Fruit fly (Drosophila melanogaster) whole organism, embryonic: Measurements from ENCODE around the gene Sf3b6.

Experiments used
- CG10543 ChIP-seq: fragments of 200-800 bp; sonication (Bioruptor generic); optimal IDR thresholded peaks from 3 replicates; lab custom pipeline; 2017; ENCODE audit warnings: missing biosample characterization, mild to moderate bottlenecking, missing genetic modification characterization, moderate library complexity
- CG1233 ChIP-seq: fragments of 200-800 bp; sonication (Bioruptor generic); optimal IDR thresholded peaks from 4 replicates; lab custom pipeline; 2018; ENCODE audit warnings: missing biosample characterization, mild to moderate bottlenecking, missing genetic modification characterization
- CG14050 ChIP-seq: fragments of 200-800 bp; sonication (Bioruptor generic); IDR thresholded peaks from 3 replicates; pipeline ENCODE4 v1.3.6; 2022; ENCODE audit warnings: missing biosample characterization, missing genetic modification characterization
- CG15514 ChIP-seq: fragments of 200-800 bp; sonication (Bioruptor generic); optimal IDR thresholded peaks from 3 replicates; lab custom pipeline; 2017; ENCODE audit warnings: missing biosample characterization, missing genetic modification characterization, mild to moderate bottlenecking, moderate library complexity, missing genetic modification reagents
- CG15601 ChIP-seq: fragments of 200-800 bp; sonication (Bioruptor generic); optimal IDR thresholded peaks from 3 replicates; lab custom pipeline; 2019; ENCODE audit warnings: missing biosample characterization, mild to moderate bottlenecking, missing genetic modification characterization, moderate library complexity
- CG16863 ChIP-seq: fragments of 200-800 bp; sonication (Bioruptor generic); optimal IDR thresholded peaks from 3 replicates; lab custom pipeline; 2016; ENCODE audit warnings: missing biosample characterization, missing genetic modification characterization
- CG17359 ChIP-seq: fragments of 200-800 bp; sonication (Bioruptor generic); optimal IDR thresholded peaks from 3 replicates; lab custom pipeline; 2018; ENCODE audit warnings: missing biosample characterization, mild to moderate bottlenecking, missing genetic modification characterization, moderate library complexity
- CG2116 ChIP-seq: fragments of 200-800 bp; sonication (Bioruptor generic); optimal IDR thresholded peaks from 3 replicates; lab custom pipeline; 2018; ENCODE audit warnings: missing biosample characterization, mild to moderate bottlenecking, missing genetic modification characterization
- CG2202 ChIP-seq: fragments of 200-800 bp; sonication (Bioruptor generic); optimal IDR thresholded peaks from 2 replicates; lab custom pipeline; 2018; ENCODE audit warnings: missing biosample characterization, mild to moderate bottlenecking, missing genetic modification characterization
- CG2678 ChIP-seq: fragments of 200-800 bp; sonication (Bioruptor generic); optimal IDR thresholded peaks from 3 replicates; lab custom pipeline; 2019; ENCODE audit warnings: missing biosample characterization, mild to moderate bottlenecking, missing genetic modification characterization, moderate library complexity
- CG3847 ChIP-seq: fragments of 200-800 bp; sonication (Bioruptor generic); IDR thresholded peaks from 2 replicates; pipeline ENCODE4 v1.3.6; 2022; ENCODE audit warnings: missing biosample characterization, missing genetic modification characterization
- CG7987 ChIP-seq: fragments of 200-800 bp; sonication (Bioruptor generic); optimal IDR thresholded peaks from 2 replicates; lab custom pipeline; 2018; ENCODE audit warnings: missing biosample characterization, mild to moderate bottlenecking, missing genetic modification characterization, moderate library complexity
- CG8089 ChIP-seq: fragments of 200-800 bp; sonication (Bioruptor generic); optimal IDR thresholded peaks from 3 replicates; lab custom pipeline; 2016; ENCODE audit warnings: missing biosample characterization, missing genetic modification characterization
- CG8944 ChIP-seq: fragments of 200-800 bp; sonication (Bioruptor generic); optimal IDR thresholded peaks from 3 replicates; lab custom pipeline; 2016; ENCODE audit warnings: missing biosample characterization, missing genetic modification characterization
- CG9797 ChIP-seq: fragments of 200-800 bp; sonication (Bioruptor generic); optimal IDR thresholded peaks from 3 replicates; lab custom pipeline; 2018; ENCODE audit warnings: missing biosample characterization, mild to moderate bottlenecking, missing genetic modification characterization
- CG9817 ChIP-seq: fragments of 200-800 bp; sonication (Bioruptor generic); optimal IDR thresholded peaks from 2 replicates; lab custom pipeline; 2018; ENCODE audit warnings: missing biosample characterization, mild to moderate bottlenecking, missing genetic modification characterization, moderate library complexity
- CkIIα-i1 ChIP-seq: fragments of 200-800 bp; sonication (Bioruptor generic); IDR thresholded peaks from 2 replicates; pipeline ENCODE4 v1.3.6; 2022; ENCODE audit warnings: missing biosample characterization, missing genetic modification characterization
- Eip74EF ChIP-seq, 2 experiments: fragments of 200-800 bp in 1 of 2; fragments of >200 bp in 1 of 2; sonication (Bioruptor generic) in 1 of 2; optimal IDR thresholded peaks; 2 replicates each; lab custom pipeline; 2017 to 2019; ENCODE audit warnings: missing biosample characterization in 2 of 2, missing genetic modification characterization in 2 of 2, mild to moderate bottlenecking in 1 of 2, moderate library complexity in 1 of 2
- Elba2 ChIP-seq: fragments of 200-800 bp; sonication (Bioruptor generic); optimal IDR thresholded peaks from 3 replicates; lab custom pipeline; 2016; ENCODE audit warnings: missing biosample characterization, missing genetic modification characterization
- Ets65A ChIP-seq: fragments of 200-800 bp; sonication (Bioruptor generic); peaks from one replicate; lab custom pipeline; 2016; ENCODE audit warnings: missing biosample characterization, missing genetic modification characterization
- Kr ChIP-seq: fragments of 200-800 bp; sonication (Bioruptor generic); optimal IDR thresholded peaks from 2 replicates; lab custom pipeline; 2017; ENCODE audit warnings: missing biosample characterization, mild to moderate bottlenecking, missing genetic modification characterization
- Med ChIP-seq: fragments of 200-800 bp; sonication (Bioruptor generic); peaks from one replicate; lab custom pipeline; 2016; ENCODE audit warnings: missing biosample characterization, missing genetic modification characterization, mild to moderate bottlenecking, inconsistent platforms, moderate library complexity
- Optix ChIP-seq: fragments of 200-800 bp; sonication (Bioruptor generic); IDR thresholded peaks from 3 replicates; pipeline ENCODE4 v1.3.6; 2022; ENCODE audit warnings: missing biosample characterization, missing genetic modification characterization
- Sry-δ ChIP-seq: fragments of 200-800 bp; sonication (Bioruptor generic); optimal IDR thresholded peaks from 2 replicates; lab custom pipeline; 2016; ENCODE audit warnings: missing biosample characterization, missing genetic modification characterization
- Stat92E ChIP-seq, 3 experiments: fragments of >200 bp in 2 of 3; fragments of 200-800 bp in 1 of 3; sonication (Bioruptor generic) in 1 of 3; optimal IDR thresholded peaks; 2 replicates each; lab custom pipeline; 2017 to 2019; ENCODE audit warnings: missing biosample characterization in 3 of 3, missing genetic modification characterization in 3 of 3, mild to moderate bottlenecking in 1 of 3, moderate library complexity in 1 of 3
- Trl ChIP-seq, 3 experiments: fragments of >200 bp in 2 of 3; fragments of 200-800 bp in 1 of 3; sonication (Bioruptor generic) in 1 of 3; optimal IDR thresholded peaks; 2 replicates in 1 of 3; 3 replicates in 2 of 3; lab custom pipeline; 2016 to 2017; ENCODE audit warnings: missing biosample characterization in 1 of 3, missing genetic modification characterization in 1 of 3
- bcd ChIP-seq: fragments of 200-800 bp; sonication (Bioruptor generic); optimal IDR thresholded peaks from 2 replicates; lab custom pipeline; 2017; ENCODE audit warnings: missing biosample characterization, mild to moderate bottlenecking, missing genetic modification characterization
- bowl ChIP-seq: fragments of 200-800 bp; sonication (Bioruptor generic); IDR thresholded peaks from 2 replicates; pipeline ENCODE4 v1.3.6; 2022; ENCODE audit warnings: missing biosample characterization, missing genetic modification characterization
- fu2 ChIP-seq: fragments of 200-800 bp; sonication (Bioruptor generic); optimal IDR thresholded peaks from 2 replicates; lab custom pipeline; 2016; ENCODE audit warnings: missing biosample characterization, missing genetic modification characterization
- gce ChIP-seq: fragments of 200-800 bp; sonication (Bioruptor generic); IDR thresholded peaks from 3 replicates; pipeline ENCODE4 v1.3.6; 2022; ENCODE audit warnings: missing biosample characterization, missing genetic modification characterization
- ham ChIP-seq: fragments of 200-800 bp; sonication (Bioruptor generic); IDR thresholded peaks from 2 replicates; pipeline ENCODE4 v1.3.6; 2022; ENCODE audit warnings: missing biosample characterization, missing genetic modification characterization
- her ChIP-seq: fragments of 200-800 bp; sonication (Bioruptor generic); optimal IDR thresholded peaks from 2 replicates; lab custom pipeline; 2016; ENCODE audit warnings: missing biosample characterization, missing genetic modification characterization
- jigr1 ChIP-seq: fragments of 200-800 bp; sonication (Bioruptor generic); IDR thresholded peaks from 3 replicates; pipeline ENCODE4 v1.3.6; 2022; ENCODE audit warnings: missing biosample characterization, missing genetic modification characterization
- lbe ChIP-seq: fragments of 200-800 bp; sonication (Bioruptor generic); optimal IDR thresholded peaks from 2 replicates; lab custom pipeline; 2016; ENCODE audit warnings: missing biosample characterization, mild to moderate bottlenecking, missing genetic modification characterization
- nerfin-1 ChIP-seq: fragments of 200-800 bp; sonication (Bioruptor generic); optimal IDR thresholded peaks from 3 replicates; lab custom pipeline; 2019; ENCODE audit warnings: missing biosample characterization, mild to moderate bottlenecking, missing genetic modification characterization, moderate library complexity
- odd ChIP-seq: fragments of 200-800 bp; sonication (Bioruptor generic); optimal IDR thresholded peaks from 2 replicates; lab custom pipeline; 2017; ENCODE audit warnings: missing biosample characterization, mild to moderate bottlenecking, missing genetic modification characterization
- peb ChIP-seq: fragments of 200-800 bp; sonication (Bioruptor generic); IDR thresholded peaks from 2 replicates; pipeline ENCODE4 v1.3.6; 2022; ENCODE audit warnings: missing biosample characterization, missing genetic modification characterization
- pnt ChIP-seq: fragments of 200-800 bp; sonication (Bioruptor generic); optimal IDR thresholded peaks from 3 replicates; lab custom pipeline; 2016; ENCODE audit warnings: missing biosample characterization, missing genetic modification characterization
- prd ChIP-seq, 3 experiments: fragments of >200 bp in 2 of 3; fragments of 200-800 bp in 1 of 3; sonication (Bioruptor generic) in 1 of 3; optimal IDR thresholded peaks in 2 of 3; IDR thresholded peaks in 1 of 3; 2 replicates in 2 of 3; 3 replicates in 1 of 3; pipeline versions ENCODE4 v1.3.6 to Lab custom; 2017 to 2022; ENCODE audit warnings: missing biosample characterization in 1 of 3, missing genetic modification characterization in 1 of 3
- psq ChIP-seq: fragments of 200-800 bp; sonication (Bioruptor generic); optimal IDR thresholded peaks from 2 replicates; lab custom pipeline; 2017; ENCODE audit warnings: missing biosample characterization, missing genetic modification characterization
- rib ChIP-seq: fragments of 200-800 bp; sonication (Bioruptor generic); IDR thresholded peaks from 2 replicates; pipeline ENCODE4 v1.3.6; 2022; ENCODE audit warnings: missing biosample characterization, missing genetic modification characterization
- run ChIP-seq: fragments of 200-800 bp; sonication (Bioruptor generic); optimal IDR thresholded peaks from 3 replicates; lab custom pipeline; 2018; ENCODE audit warnings: missing biosample characterization, mild to moderate bottlenecking, missing genetic modification characterization
- sc ChIP-seq, 3 experiments: fragments of >200 bp in 2 of 3; fragments of 200-800 bp in 1 of 3; sonication (Bioruptor generic) in 1 of 3; optimal IDR thresholded peaks; 2 replicates in 2 of 3; 3 replicates in 1 of 3; lab custom pipeline; 2017; ENCODE audit warnings: mild to moderate bottlenecking in 1 of 3, missing biosample characterization in 1 of 3, missing genetic modification characterization in 1 of 3, missing genetic modification reagents in 1 of 3
- shn ChIP-seq: fragments of 200-800 bp; sonication (Bioruptor generic); optimal IDR thresholded peaks from 3 replicates; lab custom pipeline; 2016; ENCODE audit warnings: missing biosample characterization, missing genetic modification characterization
- unc-4 ChIP-seq: fragments of 200-800 bp; sonication (Bioruptor generic); IDR thresholded peaks from 2 replicates; pipeline ENCODE4 v1.3.6; 2022; ENCODE audit warnings: missing biosample characterization, missing genetic modification characterization; ENCODE audit not compliant: partially characterized antibody
- vvl ChIP-seq: fragments of 200-800 bp; sonication (Bioruptor generic); IDR thresholded peaks from 2 replicates; pipeline ENCODE4 v1.3.6; 2022; ENCODE audit warnings: missing biosample characterization, missing genetic modification characterization
- wor ChIP-seq: fragments of 200-800 bp; sonication (Bioruptor generic); IDR thresholded peaks from 2 replicates; pipeline ENCODE4 v1.3.6; 2022; ENCODE audit warnings: missing biosample characterization, missing genetic modification characterization

Gene Sf3b6

dm6 chr3L:6192822-6193555 lies at the start of gene Sf3b6, which contains the start of gene Tnpo (continued):
- TF ChIP-seq CG8089 (GFP tag; lab: Kevin White, UChicago) = peak; percentile 73
- TF ChIP-seq wor (GFP tag; lab: Robert Waterston, UW) = peak; percentile 79
- peak; percentile 65 for TF ChIP-seq unc-4 (GFP tag; lab: Robert Waterston, UW)
- TF ChIP-seq vvl (GFP tag; lab: Robert Waterston, UW) = peak; percentile 88
- peak in 1 of 3 experiments; percentile 32 for TF ChIP-seq Stat92E (GFP tag; optimal IDR thresholded peaks at IDR 0.05; lab: Kevin White, UChicago)
- TF ChIP-seq CG2678 = no peak
- peak; percentile 74 for TF ChIP-seq CG1233
- TF ChIP-seq bcd (GFP tag; lab: Kevin White, UChicago) = peak; percentile 85
- peak; percentile 90 for TF ChIP-seq CG3847
- peak; percentile 99 for TF ChIP-seq CG9797 (GFP tag; lab: Kevin White, UChicago)
- TF ChIP-seq CG10543 (GFP tag; lab: Kevin White, UChicago) = peak; percentile 84
- TF ChIP-seq ham = peak; percentile 49; the same call in 1 of the 2 replicates
- TF ChIP-seq Trl (optimal IDR thresholded peaks at IDR 0.05; lab: Kevin White, UChicago) = peak in 1 of 2 experiments; percentile 28
- TF ChIP-seq Trl (GFP tag; optimal IDR thresholded peaks at IDR 0.05; lab: Kevin White, UChicago) = peak; percentile 61
- TF ChIP-seq CG2116 = peak; percentile 69
- peak; percentile 40; the same call in 1 of the 3 replicates for TF ChIP-seq gce (GFP tag; lab: Robert Waterston, UW)
- TF ChIP-seq nerfin-1 (tag; lab: Kevin White, UChicago) = peak; percentile 67
- no peak for TF ChIP-seq run (tag; lab: Kevin White, UChicago)
- TF ChIP-seq her = peak; percentile 9
- TF ChIP-seq CG2202 (tag; lab: Kevin White, UChicago) = peak; percentile 54
- no peak for TF ChIP-seq CG15601 (tag; lab: Kevin White, UChicago)
- TF ChIP-seq fu2 (GFP tag; lab: Kevin White, UChicago) = peak; percentile 70
- peak; percentile 84 for TF ChIP-seq CG15514
- TF ChIP-seq CG17359 (tag; lab: Kevin White, UChicago) = no peak
- no peak for TF ChIP-seq Eip74EF (GFP tag; optimal IDR thresholded peaks at IDR 0.05; lab: Kevin White, UChicago)
- TF ChIP-seq Ets65A (GFP tag; lab: Kevin White, UChicago) = peak; percentile 96
- TF ChIP-seq Kr = no peak
- peak; percentile 87 for TF ChIP-seq CG9817 (tag; lab: Kevin White, UChicago)
- no peak for TF ChIP-seq prd (optimal IDR thresholded peaks at IDR 0.05; lab: Kevin White, UChicago)
- TF ChIP-seq prd (GFP tag; IDR thresholded peaks at IDR 0.05; lab: Robert Waterston, UW) = peak; percentile 94
- no peak for TF ChIP-seq sc (optimal IDR thresholded peaks at IDR 0.05; lab: Kevin White, UChicago)
- TF ChIP-seq sc (GFP tag; optimal IDR thresholded peaks at IDR 0.05; lab: Kevin White, UChicago) = no peak
- peak; percentile 58 for TF ChIP-seq psq
- TF ChIP-seq Sry-δ (GFP tag; lab: Kevin White, UChicago) = peak; percentile 87
- TF ChIP-seq CG8944 = peak; percentile 43
- no peak for TF ChIP-seq odd (GFP tag; lab: Kevin White, UChicago)
- peak; percentile 61 for TF ChIP-seq lbe (GFP tag; lab: Kevin White, UChicago)
- TF ChIP-seq Elba2 (GFP tag; lab: Kevin White, UChicago) = peak; percentile 72
- TF ChIP-seq pnt (GFP tag; lab: Kevin White, UChicago) = peak; percentile 78
- peak; percentile 84 for TF ChIP-seq Med
- peak; percentile 85 for TF ChIP-seq jigr1 (GFP tag; lab: Robert Waterston, UW)
- peak; percentile 62 for TF ChIP-seq shn (GFP tag; lab: Kevin White, UChicago)
- TF ChIP-seq CG16863 (GFP tag; lab: Kevin White, UChicago) = peak; percentile 62
- no peak for TF ChIP-seq bowl (GFP tag; lab: Robert Waterston, UW)
- peak; percentile 2 for TF ChIP-seq CG7987 (GFP tag; lab: Kevin White, UChicago)
- TF ChIP-seq CG14050 (GFP tag; lab: Robert Waterston, UW) = peak; percentile 62; the same call in 2 of the 3 replicates
- no peak for TF ChIP-seq rib (GFP tag; lab: Robert Waterston, UW)
- TF ChIP-seq Optix = peak; percentile 51; the same call in 1 of the 3 replicates
- peak; percentile 70 for TF ChIP-seq peb (GFP tag; lab: Robert Waterston, UW)
- TF ChIP-seq CkIIα-i1 = no peak
